Worm (Caenorhabditis elegans): Measurements from ENCODE around the gene copg-1.

Gene copg-1

ce11 chrIV:10191498-10191897 is 39.8 kb downstream of the copg-1 start:
- TF ChIP-seq elt-4 (tag; optimal IDR thresholded peaks at IDR 0.05) (no peak), K09A11.1 (tag; optimal IDR thresholded peaks at IDR 0.05; ENCODE audit: insufficient read depth) (no peak), pag-3 (tag; optimal IDR thresholded peaks at IDR 0.05; ENCODE audit: borderline replicate concordance) (no peak), hlh-6 (tag; optimal IDR thresholded peaks at IDR 0.05) (no peak), unc-42 (tag; optimal IDR thresholded peaks at IDR 0.05) (peak; percentile 82)

ce11 chrIV:10194345-10194744 is 42.6 kb downstream of the copg-1 start, which contains the start of gene ptrg-1:
Gene ptrg-1 (minus strand): TSS chrIV:10194445.
- TF ChIP-seq unc-86 (tag; optimal IDR thresholded peaks at IDR 0.05) (no peak), hlh-13 (GFP tag; optimal IDR thresholded peaks at IDR 0.05) (no peak), ets-4 (tag; optimal IDR thresholded peaks at IDR 0.05) (no peak), sdc-2 (tag; optimal IDR thresholded peaks at IDR 0.05) (no peak), elt-4 (tag; optimal IDR thresholded peaks at IDR 0.05) (no peak), che-1 (tag; optimal IDR thresholded peaks at IDR 0.05) (no peak), Y22D7AL.16 (tag; optimal IDR thresholded peaks at IDR 0.05) (no peak), gmeb-2 (tag; optimal IDR thresholded peaks at IDR 0.05) (no peak), tbx-7 (tag; optimal IDR thresholded peaks at IDR 0.05) (no peak), F13H6.1 (tag; optimal IDR thresholded peaks at IDR 0.05) (no peak), nfya-1 (tag; optimal IDR thresholded peaks at IDR 0.05) (no peak), rnt-1 (tag; optimal IDR thresholded peaks at IDR 0.05) (no peak)

- TF ChIP-seq ceh-2 (tag; optimal IDR thresholded peaks at IDR 0.05) (peak; percentile 28), ceh-24 (tag; optimal IDR thresholded peaks at IDR 0.05) (no peak), ceh-31 (tag; optimal IDR thresholded peaks at IDR 0.05) (peak; percentile 19)
These were observed 45.6 kb downstream of the copg-1 start, which contains the start of gene gon-4 for ce11 chrIV:10197317-10197867. Gene gon-4 (plus strand): TSS chrIV:10197817.
